Fruit fly (Drosophila melanogaster): ENCODE results near the gene CG4582.

DNA sequence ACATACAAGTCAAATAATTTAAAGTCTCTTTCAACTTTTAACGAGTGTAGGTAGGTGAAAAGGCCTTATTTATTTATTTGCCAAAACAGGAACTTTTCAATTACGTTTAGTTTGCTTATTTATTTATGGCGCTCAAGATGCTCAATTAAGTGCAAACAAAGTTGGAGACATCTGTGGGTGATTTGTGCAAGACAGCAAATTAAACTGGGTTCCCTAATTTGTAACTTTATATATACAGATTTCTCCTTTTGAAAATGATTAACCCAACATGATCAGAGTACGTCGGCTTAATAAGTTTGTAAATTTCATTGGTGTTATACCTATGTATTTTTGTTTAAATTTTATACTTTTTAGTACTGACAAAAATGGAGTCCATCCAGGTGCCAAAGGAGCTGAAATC is 35.1 kb upstream of the CG4582 start, which contains the start of gene CG5071:
- TF ChIP-seq CG6854 (GFP tag; optimal IDR thresholded peaks at IDR 0.05) (no peak), abd-A (tag; optimal IDR thresholded peaks at IDR 0.05) (no peak), CG7271 (tag; optimal IDR thresholded peaks at IDR 0.05) (no peak), lola (GFP tag; optimal IDR thresholded peaks at IDR 0.05) (no peak), CG7372 (GFP tag; IDR thresholded peaks at IDR 0.05) (no peak), CG5245 (GFP tag; optimal IDR thresholded peaks at IDR 0.05) (no peak), Kr (GFP tag; optimal IDR thresholded peaks at IDR 0.05) (no peak), CG16779 (GFP tag; IDR thresholded peaks at IDR 0.05) (no peak)
